Fruit fly (Drosophila melanogaster) whole organism, embryonic: Measurements from ENCODE around the gene CG3078.

Source experiments
- Atf-2 ChIP-seq: fragments of 200-800 bp; sonication (Bioruptor generic); optimal IDR thresholded peaks from 2 replicates; lab custom pipeline; 2016; ENCODE audit warnings: missing biosample characterization, missing genetic modification characterization
- Awh ChIP-seq: fragments of 200-800 bp; sonication (Bioruptor generic); IDR thresholded peaks from 2 replicates; pipeline ENCODE4, ENCODE4 v1.3.6; 2022; ENCODE audit warnings: missing biosample characterization, missing genetic modification characterization
- C15 ChIP-seq: fragments of 200-800 bp; sonication (Bioruptor generic); IDR thresholded peaks from 3 replicates; pipeline ENCODE4 v1.3.6; 2022; ENCODE audit warnings: missing biosample characterization, missing genetic modification characterization
- CG10462 ChIP-seq: fragments of 200-800 bp; sonication (Bioruptor generic); optimal IDR thresholded peaks from 2 replicates; lab custom pipeline; 2016; ENCODE audit warnings: missing biosample characterization, missing genetic modification characterization
- CG12659 ChIP-seq: fragments of 200-800 bp; sonication (Bioruptor generic); optimal IDR thresholded peaks from 3 replicates; lab custom pipeline; 2017; ENCODE audit warnings: mild to moderate bottlenecking, missing biosample characterization, missing genetic modification reagents, missing genetic modification characterization
- CG12744 ChIP-seq: fragments of 200-800 bp; sonication (Bioruptor generic); optimal IDR thresholded peaks from 2 replicates; lab custom pipeline; 2016; ENCODE audit warnings: missing biosample characterization, missing genetic modification characterization
- CG1529 ChIP-seq: fragments of 200-800 bp; sonication (Bioruptor generic); optimal IDR thresholded peaks from 3 replicates; lab custom pipeline; 2018; ENCODE audit warnings: missing biosample characterization, missing genetic modification characterization
- CG16863 ChIP-seq: fragments of 200-800 bp; sonication (Bioruptor generic); optimal IDR thresholded peaks from 3 replicates; lab custom pipeline; 2016; ENCODE audit warnings: missing biosample characterization, missing genetic modification characterization
- CG17186 ChIP-seq: fragments of 200-800 bp; sonication (Bioruptor generic); optimal IDR thresholded peaks from 3 replicates; lab custom pipeline; 2017; ENCODE audit warnings: missing biosample characterization, missing genetic modification reagents, missing genetic modification characterization
- CG1832 ChIP-seq: fragments of 200-800 bp; sonication (Bioruptor generic); optimal IDR thresholded peaks from 2 replicates; lab custom pipeline; 2017; ENCODE audit warnings: missing biosample characterization, mild to moderate bottlenecking, missing genetic modification characterization, inconsistent platforms
- CG2129 ChIP-seq: fragments of 200-800 bp; sonication (Bioruptor generic); IDR thresholded peaks from 2 replicates; pipeline ENCODE4 v1.3.6; 2022; ENCODE audit warnings: missing biosample characterization, missing genetic modification characterization; ENCODE audit not compliant: partially characterized antibody
- CG3281 ChIP-seq: fragments of 200-800 bp; sonication (Bioruptor generic); optimal IDR thresholded peaks from 3 replicates; lab custom pipeline; 2017; ENCODE audit warnings: missing biosample characterization, mild to moderate bottlenecking, missing genetic modification characterization
- CG33213 ChIP-seq: fragments of 200-800 bp; sonication (Bioruptor generic); optimal IDR thresholded peaks from 3 replicates; lab custom pipeline; 2016; ENCODE audit warnings: missing biosample characterization, missing genetic modification characterization
- CG4282 ChIP-seq: fragments of 200-800 bp; sonication (Bioruptor generic); optimal IDR thresholded peaks from 2 replicates; lab custom pipeline; 2016; ENCODE audit warnings: missing biosample characterization, missing genetic modification characterization
- CG6683 ChIP-seq: fragments of 200-800 bp; sonication (Bioruptor generic); optimal IDR thresholded peaks from 2 replicates; lab custom pipeline; 2017; ENCODE audit warnings: missing biosample characterization, mild to moderate bottlenecking, missing genetic modification characterization, missing genetic modification reagents
- CG7357 ChIP-seq: fragments of 200-800 bp; sonication (Bioruptor generic); IDR thresholded peaks from 3 replicates; pipeline ENCODE4 v1.3.6; 2022; ENCODE audit warnings: missing biosample characterization, missing genetic modification characterization
- CG8924 ChIP-seq: fragments of 200-800 bp; optimal IDR thresholded peaks from 3 replicates; lab custom pipeline; 2019; ENCODE audit warnings: missing biosample characterization, mild to moderate bottlenecking, missing genetic modification characterization, moderate library complexity
- CG9609 ChIP-seq: fragments of 200-800 bp; sonication (Bioruptor generic); optimal IDR thresholded peaks from 3 replicates; lab custom pipeline; 2016; ENCODE audit warnings: missing biosample characterization, missing genetic modification characterization
- CG9817 ChIP-seq: fragments of 200-800 bp; sonication (Bioruptor generic); optimal IDR thresholded peaks from 2 replicates; lab custom pipeline; 2018; ENCODE audit warnings: missing biosample characterization, mild to moderate bottlenecking, missing genetic modification characterization, moderate library complexity
- CG9876 ChIP-seq: fragments of 200-800 bp; sonication (Bioruptor generic); optimal IDR thresholded peaks from 2 replicates; lab custom pipeline; 2016; ENCODE audit warnings: missing biosample characterization, missing genetic modification characterization
- CHES-1-like ChIP-seq: fragments of 200-800 bp; sonication (Bioruptor generic); optimal IDR thresholded peaks from 2 replicates; lab custom pipeline; 2016; ENCODE audit warnings: missing biosample characterization, missing genetic modification characterization
- D ChIP-seq, 2 experiments: fragments of 200-800 bp in 1 of 2; fragments of >200 bp in 1 of 2; sonication (Bioruptor generic) in 1 of 2; optimal IDR thresholded peaks; 2 replicates in 1 of 2; 3 replicates in 1 of 2; lab custom pipeline; 2017; ENCODE audit warnings: mild to moderate bottlenecking in 1 of 2, missing biosample characterization in 1 of 2, missing genetic modification characterization in 1 of 2, missing genetic modification reagents in 1 of 2
- Dp ChIP-seq: fragments of 200-800 bp; sonication (Bioruptor generic); optimal IDR thresholded peaks from 2 replicates; lab custom pipeline; 2018; ENCODE audit warnings: missing biosample characterization, mild to moderate bottlenecking, missing genetic modification characterization, moderate library complexity
- Ets97D ChIP-seq: fragments of 200-800 bp; sonication (Bioruptor generic); optimal IDR thresholded peaks from 3 replicates; lab custom pipeline; 2016; ENCODE audit warnings: missing biosample characterization, missing genetic modification characterization
- HLH3B ChIP-seq: fragments of 200-800 bp; sonication (Bioruptor generic); IDR thresholded peaks from 2 replicates; pipeline ENCODE4 v1.3.6; 2022; ENCODE audit warnings: missing biosample characterization, missing genetic modification characterization
- HLH4C ChIP-seq: fragments of 200-800 bp; sonication (Bioruptor generic); IDR thresholded peaks from 3 replicates; pipeline ENCODE4 v1.3.6; 2022; ENCODE audit warnings: missing biosample characterization, missing genetic modification characterization; ENCODE audit not compliant: partially characterized antibody
- MTF-1 ChIP-seq: fragments of 200-800 bp; sonication (Bioruptor generic); optimal IDR thresholded peaks from 2 replicates; lab custom pipeline; 2018; ENCODE audit warnings: missing biosample characterization, mild to moderate bottlenecking, missing genetic modification characterization, borderline replicate concordance
- Oaz ChIP-seq: fragments of 200-800 bp; sonication (Bioruptor generic); IDR thresholded peaks from 2 replicates; pipeline ENCODE4 v1.3.6; 2022; ENCODE audit warnings: missing biosample characterization, missing genetic modification characterization
- Ravus ChIP-seq: fragments of 200-800 bp; sonication (Bioruptor generic); IDR thresholded peaks from 2 replicates; pipeline ENCODE4 v1.3.6; 2022; ENCODE audit warnings: missing biosample characterization, missing genetic modification characterization
- Scr ChIP-seq: fragments of 200-800 bp; sonication (Bioruptor generic); IDR thresholded peaks from 2 replicates; pipeline ENCODE4 v1.3.6; 2022; ENCODE audit warnings: missing biosample characterization, missing genetic modification characterization; ENCODE audit not compliant: partially characterized antibody
- TFAM ChIP-seq: fragments of 200-800 bp; sonication (Bioruptor generic); optimal IDR thresholded peaks from 2 replicates; lab custom pipeline; 2017; ENCODE audit warnings: missing biosample characterization, missing genetic modification characterization, inconsistent platforms
- aop ChIP-seq: fragments of 200-800 bp; sonication (Bioruptor generic); IDR thresholded peaks from 2 replicates; pipeline ENCODE4 v1.3.6; 2022; ENCODE audit warnings: missing biosample characterization, missing genetic modification characterization
- ap ChIP-seq: fragments of 200-800 bp; sonication (Bioruptor generic); IDR thresholded peaks from 2 replicates; pipeline ENCODE4 v1.3.6; 2022; ENCODE audit warnings: missing biosample characterization, missing genetic modification characterization
- cad ChIP-seq: fragments of >200 bp; optimal IDR thresholded peaks from 2 replicates; lab custom pipeline; 2017; ENCODE audit warnings: missing biosample characterization, missing genetic modification characterization
- dm ChIP-seq: fragments of 200-800 bp; sonication (Bioruptor generic); optimal IDR thresholded peaks from 3 replicates; lab custom pipeline; 2016; ENCODE audit warnings: missing biosample characterization, missing genetic modification characterization
- dmrt99B ChIP-seq: fragments of 200-800 bp; sonication (Bioruptor generic); optimal IDR thresholded peaks from 2 replicates; lab custom pipeline; 2018; ENCODE audit warnings: missing biosample characterization, mild to moderate bottlenecking, missing genetic modification characterization, moderate library complexity
- exex ChIP-seq: fragments of 200-800 bp; sonication (Bioruptor generic); optimal IDR thresholded peaks from 4 replicates; lab custom pipeline; 2018; ENCODE audit warnings: missing biosample characterization, mild to moderate bottlenecking, missing genetic modification characterization, moderate library complexity
- grau ChIP-seq: fragments of 200-800 bp; optimal IDR thresholded peaks from 3 replicates; lab custom pipeline; 2019; ENCODE audit warnings: missing biosample characterization, mild to moderate bottlenecking, missing genetic modification characterization, moderate library complexity
- ham ChIP-seq: fragments of 200-800 bp; sonication (Bioruptor generic); IDR thresholded peaks from 2 replicates; pipeline ENCODE4 v1.3.6; 2022; ENCODE audit warnings: missing biosample characterization, missing genetic modification characterization
- jigr1 ChIP-seq: fragments of 200-800 bp; sonication (Bioruptor generic); IDR thresholded peaks from 3 replicates; pipeline ENCODE4 v1.3.6; 2022; ENCODE audit warnings: missing biosample characterization, missing genetic modification characterization
- kni ChIP-seq: fragments of 200-800 bp; sonication (Bioruptor generic); optimal IDR thresholded peaks from 3 replicates; lab custom pipeline; 2017; ENCODE audit warnings: mild to moderate bottlenecking, missing biosample characterization, missing genetic modification reagents, missing genetic modification characterization
- oc ChIP-seq: fragments of 200-800 bp; sonication (Bioruptor generic); optimal IDR thresholded peaks from 2 replicates; lab custom pipeline; 2018; ENCODE audit warnings: missing biosample characterization, mild to moderate bottlenecking, missing genetic modification characterization, moderate library complexity
- psq ChIP-seq: fragments of 200-800 bp; sonication (Bioruptor generic); optimal IDR thresholded peaks from 2 replicates; lab custom pipeline; 2017; ENCODE audit warnings: missing biosample characterization, missing genetic modification characterization
- repo ChIP-seq: fragments of 200-800 bp; sonication (Bioruptor generic); optimal IDR thresholded peaks from 2 replicates; lab custom pipeline; 2016; ENCODE audit warnings: missing biosample characterization, missing genetic modification characterization
- stc ChIP-seq: fragments of 200-800 bp; sonication (Bioruptor generic); IDR thresholded peaks from 2 replicates; pipeline ENCODE4 v1.3.6; 2022; ENCODE audit warnings: missing biosample characterization, missing genetic modification characterization
- tgo ChIP-seq: fragments of 200-800 bp; sonication (Bioruptor generic); IDR thresholded peaks from 3 replicates; pipeline ENCODE4 v1.3.6; 2022; ENCODE audit warnings: missing biosample characterization, missing genetic modification characterization
- tin ChIP-seq: fragments of 200-800 bp; sonication (Bioruptor generic); optimal IDR thresholded peaks from 3 replicates; lab custom pipeline; 2016; ENCODE audit warnings: missing biosample characterization, missing genetic modification characterization
- tx ChIP-seq: fragments of 200-800 bp; sonication (Bioruptor generic); optimal IDR thresholded peaks from 2 replicates; lab custom pipeline; 2016; ENCODE audit warnings: missing biosample characterization, missing genetic modification characterization
- unpg ChIP-seq: fragments of 200-800 bp; sonication (Bioruptor generic); optimal IDR thresholded peaks from 3 replicates; lab custom pipeline; 2018; ENCODE audit warnings: missing biosample characterization, mild to moderate bottlenecking, missing genetic modification characterization, moderate library complexity

CG3078 gene

DNA sequence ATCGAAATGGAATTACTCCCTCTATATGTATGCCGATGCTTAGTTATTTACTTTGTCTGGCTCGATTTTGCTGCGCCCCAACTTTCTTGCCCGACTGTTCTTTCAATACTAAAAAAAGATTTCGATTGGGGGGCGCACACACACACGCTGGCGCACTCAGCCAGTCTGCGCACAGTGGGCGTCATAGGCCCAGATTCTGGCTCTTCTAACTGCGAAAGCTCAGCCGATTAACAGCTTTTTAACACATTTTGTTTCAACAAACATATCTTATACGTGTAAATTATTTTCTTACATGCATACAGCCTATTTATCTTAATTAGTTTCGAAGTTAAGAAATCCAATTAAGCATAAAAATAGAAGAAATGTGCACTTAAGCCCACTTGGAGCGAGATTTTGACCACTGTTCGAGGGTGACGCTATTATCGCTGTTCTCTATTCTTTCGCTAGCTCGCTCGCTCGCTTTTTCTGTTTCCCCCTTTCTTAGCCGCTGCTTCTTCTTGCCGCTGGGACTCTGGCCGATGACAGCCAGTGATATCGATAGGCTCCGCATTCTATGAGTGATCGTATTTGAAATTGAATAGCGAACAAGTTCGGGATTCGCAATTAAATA is 37.4 kb downstream of the CG3078 start, which contains the start of gene Vinc (continued):
- peak; percentile 68 for TF ChIP-seq CG33213
- TF ChIP-seq tgo = peak; percentile 88
- TF ChIP-seq jigr1 = 0 out of 3 replicates have a peak, but pooled peaks have one; percentile 40
- TF ChIP-seq oc (tag; lab: Kevin White, UChicago) = peak; percentile 16
- TF ChIP-seq dmrt99B = peak; percentile 80
- TF ChIP-seq CHES-1-like (GFP tag; lab: Kevin White, UChicago) = peak; percentile 58
- peak; percentile 82 for TF ChIP-seq Dp (GFP tag; lab: Kevin White, UChicago)
- TF ChIP-seq stc (GFP tag; lab: Robert Waterston, UW) = peak; percentile 83
- peak; percentile 65 for TF ChIP-seq Ets97D (GFP tag; lab: Kevin White, UChicago)
- no peak for TF ChIP-seq ham (GFP tag; lab: Robert Waterston, UW)
- TF ChIP-seq Ravus = peak; percentile 50
- TF ChIP-seq repo (GFP tag; lab: Kevin White, UChicago) = peak; percentile 75
- TF ChIP-seq grau (tag; lab: Kevin White, UChicago) = peak; percentile 85
- peak; percentile 53 for TF ChIP-seq CG1529
- 0 out of 3 replicates have a peak, but pooled peaks have one; percentile 30 for TF ChIP-seq C15 (GFP tag; lab: Robert Waterston, UW)
- TF ChIP-seq CG16863 (GFP tag; lab: Kevin White, UChicago) = peak; percentile 59
- TF ChIP-seq TFAM (GFP tag; lab: Kevin White, UChicago) = peak; percentile 8
- no peak for TF ChIP-seq CG2129
- TF ChIP-seq HLH4C (GFP tag; lab: Robert Waterston, UW) = peak; percentile 60
- peak; percentile 75 for TF ChIP-seq CG7357 (GFP tag; lab: Robert Waterston, UW)
- peak; percentile 51; the same call in 1 of the 2 replicates for TF ChIP-seq Oaz (GFP tag; lab: Robert Waterston, UW)
- TF ChIP-seq CG10462 (GFP tag; lab: Kevin White, UChicago) = peak; percentile 56
- TF ChIP-seq CG9609 = peak; percentile 50
- TF ChIP-seq CG17186 = peak; percentile 7
- peak; percentile 88 for TF ChIP-seq psq (GFP tag; lab: Kevin White, UChicago)
- peak; percentile 67 for TF ChIP-seq ap
- peak; percentile 78 for TF ChIP-seq HLH3B (GFP tag; lab: Robert Waterston, UW)
- peak; percentile 83 for TF ChIP-seq exex (tag; lab: Kevin White, UChicago)
- no peak for TF ChIP-seq CG1832 (GFP tag; lab: Kevin White, UChicago)
- TF ChIP-seq cad = no peak
- TF ChIP-seq CG9876 (GFP tag; lab: Kevin White, UChicago) = peak; percentile 34
- TF ChIP-seq Atf-2 = peak; percentile 67
- TF ChIP-seq D (optimal IDR thresholded peaks at IDR 0.05; lab: Kevin White, UChicago) = no peak
- peak; percentile 82 for TF ChIP-seq D (GFP tag; optimal IDR thresholded peaks at IDR 0.05; lab: Kevin White, UChicago)
- peak; percentile 48 for TF ChIP-seq MTF-1 (GFP tag; lab: Kevin White, UChicago)
- TF ChIP-seq dm (GFP tag; lab: Kevin White, UChicago) = peak; percentile 36
- no peak for TF ChIP-seq CG12744 (GFP tag; lab: Kevin White, UChicago)
- peak; percentile 78 for TF ChIP-seq CG9817 (tag; lab: Kevin White, UChicago)
- TF ChIP-seq CG3281 = peak; percentile 95
- TF ChIP-seq unpg = peak; percentile 73
- TF ChIP-seq CG4282 = peak; percentile 18
- TF ChIP-seq Awh = peak; percentile 52; the same call in 1 of the 2 replicates
- TF ChIP-seq tx (GFP tag; lab: Kevin White, UChicago) = peak; percentile 73
- peak; percentile 43; the same call in 1 of the 2 replicates for TF ChIP-seq Scr (GFP tag; lab: Robert Waterston, UW)
- TF ChIP-seq CG8924 (tag; lab: Kevin White, UChicago) = peak; percentile 76
- no peak for TF ChIP-seq aop (GFP tag; lab: Robert Waterston, UW)
- peak; percentile 90 for TF ChIP-seq kni
- peak; percentile 88 for TF ChIP-seq CG6683 (GFP tag; lab: Kevin White, UChicago)
- TF ChIP-seq tin (GFP tag; lab: Kevin White, UChicago) = peak; percentile 85
- peak; percentile 82 for TF ChIP-seq CG12659 (GFP tag; lab: Kevin White, UChicago)
